Worm (Caenorhabditis elegans) whole organism, young adult: ENCODE results near the gene tag-322.

Experiments used
- B0035.1 ChIP-seq: sonication (generic microtip); optimal IDR thresholded peaks from 2 replicates; lab custom pipeline; 2016; ENCODE audit warnings: missing genetic modification characterization, mild to moderate bottlenecking, missing compliant biosample characterization, missing genotype, missing genetic modification reagents
- B0336.3 ChIP-seq: fragments of 200-800 bp; sonication (Bioruptor generic); IDR thresholded peaks from 2 replicates; pipeline ENCODE4 v1.3.6; 2022; ENCODE audit warnings: missing genetic modification characterization, missing compliant biosample characterization
- D2030.7 ChIP-seq: fragments of 200-800 bp; sonication (Bioruptor generic); IDR thresholded peaks from 2 replicates; pipeline ENCODE4 v1.3.6; 2022; ENCODE audit warnings: missing genetic modification reagents, missing genetic modification characterization, missing compliant biosample characterization
- F10E7.11 ChIP-seq: sonication (generic microtip); optimal IDR thresholded peaks from 2 replicates; lab custom pipeline; 2017; ENCODE audit warnings: mild to moderate bottlenecking, missing genetic modification characterization, moderate library complexity, missing compliant biosample characterization
- F49E8.2 ChIP-seq: sonication (generic microtip); optimal IDR thresholded peaks from 3 replicates; lab custom pipeline; 2017; ENCODE audit warnings: missing genetic modification characterization, mild to moderate bottlenecking, missing compliant biosample characterization, antibody characterized with exemption, moderate library complexity; ENCODE audit not compliant: insufficient read depth
- T26A5.8 ChIP-seq: sonication (generic microtip); optimal IDR thresholded peaks from 2 replicates; lab custom pipeline; 2016; ENCODE audit warnings: missing genetic modification characterization, missing compliant biosample characterization
- Y67H2A.10 ChIP-seq: fragments of 200-800 bp; sonication (Bioruptor generic); conservative IDR thresholded peaks from 2 replicates; pipeline ENCODE4 v1.3.6; 2022; ENCODE audit warnings: missing genetic modification reagents, missing genetic modification characterization, missing compliant biosample characterization
- Y79H2A.3 ChIP-seq: fragments of 200-800 bp; sonication (Bioruptor generic); conservative IDR thresholded peaks from 2 replicates; pipeline ENCODE4 v1.3.6; 2022; ENCODE audit warnings: missing genetic modification reagents, missing genetic modification characterization, missing compliant biosample characterization
- ZK185.1 ChIP-seq: sonication (generic microtip); optimal IDR thresholded peaks from 2 replicates; lab custom pipeline; 2016; ENCODE audit warnings: mild to moderate bottlenecking, missing genetic modification characterization, missing compliant biosample characterization; ENCODE audit not compliant: poor library complexity, severe bottlenecking
- aptf-2 ChIP-seq: fragments of 200-800 bp; sonication (Bioruptor generic); conservative IDR thresholded peaks from 2 replicates; pipeline ENCODE4 v1.3.6; 2022; ENCODE audit warnings: missing genetic modification reagents, missing genetic modification characterization, missing compliant biosample characterization
- attf-3 ChIP-seq: fragments of 200-800 bp; sonication (Bioruptor generic); conservative IDR thresholded peaks from 2 replicates; pipeline ENCODE4 v1.3.6; 2022; ENCODE audit warnings: missing genetic modification reagents, missing genetic modification characterization, missing compliant biosample characterization
- bed-1 ChIP-seq: fragments of 200-800 bp; sonication (Bioruptor generic); IDR thresholded peaks from 2 replicates; pipeline ENCODE4 v1.3.6; 2022; ENCODE audit warnings: missing genetic modification reagents, missing genetic modification characterization, missing compliant biosample characterization
- ccch-3 ChIP-seq: fragments of 200-800 bp; sonication (Bioruptor generic); optimal IDR thresholded peaks from 2 replicates; lab custom pipeline; 2018; ENCODE audit warnings: mild to moderate bottlenecking, missing genetic modification characterization, missing compliant biosample characterization
- cebp-2 ChIP-seq: fragments of 200-800 bp; sonication (Bioruptor generic); IDR thresholded peaks from 2 replicates; pipeline ENCODE4 v1.3.6; 2022; ENCODE audit warnings: missing genetic modification characterization, missing compliant biosample characterization
- ceh-58 ChIP-seq: fragments of 200-800 bp; sonication (Bioruptor generic); IDR thresholded peaks from 2 replicates; pipeline ENCODE4 v1.3.6; 2022; ENCODE audit warnings: missing genetic modification characterization, missing compliant biosample characterization
- ceh-79 ChIP-seq: sonication (generic microtip); optimal IDR thresholded peaks from 2 replicates; lab custom pipeline; 2017; ENCODE audit warnings: mild to moderate bottlenecking, missing genetic modification characterization, missing compliant biosample characterization
- ceh-91 ChIP-seq: fragments of 200-800 bp; sonication (Bioruptor generic); IDR thresholded peaks from 2 replicates; pipeline ENCODE4 v1.3.6; 2022; ENCODE audit warnings: missing genetic modification reagents, missing genetic modification characterization, missing compliant biosample characterization
- die-1 ChIP-seq: sonication (generic microtip); optimal IDR thresholded peaks from 2 replicates; lab custom pipeline; 2016; ENCODE audit warnings: missing genotype, mild to moderate bottlenecking, missing genetic modification characterization, missing compliant biosample characterization
- dpff-1 ChIP-seq: sonication (generic microtip); optimal IDR thresholded peaks from 2 replicates; lab custom pipeline; 2017; ENCODE audit warnings: mild to moderate bottlenecking, missing genetic modification characterization, missing compliant biosample characterization
- efl-1 ChIP-seq: fragments of 150-350 bp; optimal IDR thresholded peaks from 2 replicates; lab custom pipeline; 2014; ENCODE audit warnings: missing biosample characterization, missing genetic modification reagents, missing genetic modification characterization
- egl-44 ChIP-seq: fragments of 200-800 bp; sonication (Bioruptor generic); IDR thresholded peaks from 2 replicates; pipeline ENCODE4 v1.3.6; 2022; ENCODE audit warnings: missing genetic modification reagents, missing genetic modification characterization, missing compliant biosample characterization
- egrh-3 ChIP-seq: fragments of 200-800 bp; sonication (Bioruptor generic); IDR thresholded peaks from 2 replicates; pipeline ENCODE4 v1.3.6; 2022; ENCODE audit warnings: missing genetic modification reagents, missing genetic modification characterization, missing compliant biosample characterization
- fkh-3 ChIP-seq: sonication (generic microtip); optimal IDR thresholded peaks from 2 replicates; lab custom pipeline; 2016; ENCODE audit warnings: mild to moderate bottlenecking, missing genetic modification characterization, missing compliant biosample characterization
- gei-17 ChIP-seq: fragments of 200-800 bp; sonication (Bioruptor generic); optimal IDR thresholded peaks from 2 replicates; lab custom pipeline; 2018; ENCODE audit warnings: mild to moderate bottlenecking, missing genetic modification characterization, missing compliant biosample characterization
- him-1 ChIP-seq: sonication (generic microtip); optimal IDR thresholded peaks from 2 replicates; lab custom pipeline; 2016; ENCODE audit warnings: missing genotype, missing genetic modification reagents, missing genetic modification characterization, missing compliant biosample characterization
- hrde-1 ChIP-seq: sonication (generic microtip); optimal IDR thresholded peaks from 2 replicates; lab custom pipeline; 2016; ENCODE audit warnings: missing genetic modification characterization, mild to moderate bottlenecking, missing compliant biosample characterization, moderate library complexity, missing genotype, missing genetic modification reagents, borderline replicate concordance
- lag-1 ChIP-seq: fragments of 200-800 bp; sonication (Bioruptor generic); IDR thresholded peaks from 2 replicates; pipeline ENCODE4 v1.3.6; 2022; ENCODE audit warnings: missing genetic modification reagents, missing genetic modification characterization, missing compliant biosample characterization
- let-526 ChIP-seq: fragments of 200-800 bp; sonication (Bioruptor generic); IDR thresholded peaks from 2 replicates; pipeline ENCODE4 v1.3.6; 2022; ENCODE audit warnings: missing genetic modification reagents, missing genetic modification characterization, missing compliant biosample characterization
- lin-40 ChIP-seq: sonication (generic microtip); optimal IDR thresholded peaks from 2 replicates; lab custom pipeline; 2016; ENCODE audit warnings: missing genetic modification characterization, mild to moderate bottlenecking, missing compliant biosample characterization, missing genotype, missing genetic modification reagents
- lsy-27 ChIP-seq: sonication (generic microtip); optimal IDR thresholded peaks from 2 replicates; lab custom pipeline; 2017; ENCODE audit warnings: missing genetic modification characterization, mild to moderate bottlenecking, missing compliant biosample characterization, antibody characterized with exemption, missing genotype, borderline replicate concordance; ENCODE audit not compliant: insufficient read depth
- madf-3 ChIP-seq: fragments of 200-800 bp; sonication (Bioruptor generic); IDR thresholded peaks from 2 replicates; pipeline ENCODE4 v1.3.6; 2022; ENCODE audit warnings: missing genetic modification reagents, missing genetic modification characterization, missing compliant biosample characterization
- madf-8 ChIP-seq: fragments of 200-800 bp; sonication (Bioruptor generic); conservative IDR thresholded peaks from 2 replicates; pipeline ENCODE4 v1.3.6; 2022; ENCODE audit warnings: missing genetic modification reagents, missing genetic modification characterization, missing compliant biosample characterization
- mcd-1 ChIP-seq: fragments of 200-800 bp; sonication (Bioruptor generic); IDR thresholded peaks from 2 replicates; pipeline ENCODE4 v1.3.6; 2022; ENCODE audit warnings: missing genetic modification reagents, missing genetic modification characterization, missing compliant biosample characterization
- mes-4 ChIP-seq: sonication (generic microtip); optimal IDR thresholded peaks from 2 replicates; lab custom pipeline; 2016; ENCODE audit warnings: missing genotype, missing genetic modification characterization, missing compliant biosample characterization
- nfya-1 ChIP-seq: sonication (generic microtip); optimal IDR thresholded peaks from 2 replicates; lab custom pipeline; 2017; ENCODE audit warnings: antibody characterized with exemption, missing compliant biosample characterization, missing genetic modification characterization, borderline replicate concordance; ENCODE audit not compliant: insufficient read depth
- nhr-179 ChIP-seq: sonication (generic microtip); optimal IDR thresholded peaks from 2 replicates; lab custom pipeline; 2016; ENCODE audit warnings: mild to moderate bottlenecking, missing genetic modification characterization, missing compliant biosample characterization
- sdz-38 ChIP-seq: sonication (generic microtip); optimal IDR thresholded peaks from 2 replicates; lab custom pipeline; 2016; ENCODE audit warnings: missing genotype, missing genetic modification characterization, missing compliant biosample characterization
- snpc-3.4 ChIP-seq: sonication (generic microtip); optimal IDR thresholded peaks from 2 replicates; lab custom pipeline; 2017; ENCODE audit warnings: missing genetic modification characterization, mild to moderate bottlenecking, missing compliant biosample characterization, antibody characterized with exemption, moderate library complexity, missing genotype, missing genetic modification reagents
- sptf-2 ChIP-seq: fragments of 200-800 bp; sonication (Bioruptor generic); optimal IDR thresholded peaks from 2 replicates; lab custom pipeline; 2018; ENCODE audit warnings: mild to moderate bottlenecking, missing genetic modification characterization, missing compliant biosample characterization
- tbp1 ChIP-seq: fragments of 200-800 bp; sonication (Bioruptor generic); optimal IDR thresholded peaks from 2 replicates; lab custom pipeline; 2018; ENCODE audit warnings: mild to moderate bottlenecking, missing genetic modification characterization, missing compliant biosample characterization
- tbx-9 ChIP-seq: sonication (generic microtip); optimal IDR thresholded peaks from 2 replicates; lab custom pipeline; 2016; ENCODE audit warnings: borderline replicate concordance, missing genetic modification characterization, inconsistent platforms, missing compliant biosample characterization
- unc-130 ChIP-seq: sonication (generic microtip); optimal IDR thresholded peaks from 2 replicates; lab custom pipeline; 2016; ENCODE audit warnings: missing genetic modification reagents, missing genetic modification characterization, missing compliant biosample characterization
- zfh-2 ChIP-seq: fragments of 200-800 bp; sonication (Bioruptor generic); conservative IDR thresholded peaks from 2 replicates; pipeline ENCODE4 v1.3.6; 2022; ENCODE audit warnings: missing genetic modification reagents, missing genetic modification characterization, missing compliant biosample characterization
- ztf-22 ChIP-seq: fragments of 200-800 bp; sonication (Bioruptor generic); optimal IDR thresholded peaks from 2 replicates; lab custom pipeline; 2018; ENCODE audit warnings: mild to moderate bottlenecking, missing genetic modification characterization, moderate library complexity, missing compliant biosample characterization
- ztf-26 ChIP-seq: sonication (generic microtip); optimal IDR thresholded peaks from 2 replicates; lab custom pipeline; 2017; ENCODE audit warnings: missing genetic modification characterization, missing compliant biosample characterization
- ztf-28 ChIP-seq: fragments of 200-800 bp; sonication (Bioruptor generic); IDR thresholded peaks from 2 replicates; pipeline ENCODE4 v1.3.6; 2022; ENCODE audit warnings: missing genetic modification reagents, missing genetic modification characterization, missing compliant biosample characterization

tag-322 gene

DNA sequence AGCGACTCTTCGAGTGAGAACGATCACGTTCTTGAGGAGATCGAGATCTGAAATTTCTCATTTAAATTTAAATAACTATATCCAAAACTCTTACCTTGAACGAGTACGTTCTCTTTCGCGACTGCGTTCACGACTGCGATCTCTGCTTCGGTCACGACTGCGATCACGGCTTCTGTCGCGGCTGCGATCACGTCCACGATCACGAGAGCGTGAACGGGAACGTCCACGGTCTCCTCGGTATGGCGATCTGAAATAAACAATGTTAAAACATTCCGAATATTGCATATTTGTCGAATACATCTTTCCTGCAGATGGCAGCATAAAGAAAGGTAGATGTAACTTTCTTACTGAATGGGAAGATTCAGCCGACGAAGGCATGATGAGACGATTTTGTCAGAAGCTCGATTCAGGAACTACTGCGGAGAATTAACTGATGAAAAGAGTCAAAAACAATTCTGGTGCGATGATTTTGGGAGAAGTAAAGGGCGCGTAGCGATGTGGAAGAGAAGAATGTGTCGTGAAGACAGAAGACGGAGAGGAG lies 4.9 kb upstream of the tag-322 start:
- TF ChIP-seq mcd-1 (GFP tag; lab: Robert Waterston, UW), result peak; percentile 7; the same call in 1 of the 2 replicates
- TF ChIP-seq ztf-28 (GFP tag; lab: Robert Waterston, UW), result no peak
- TF ChIP-seq B0336.3 (GFP tag; lab: Robert Waterston, UW), result no peak
- no peak for TF ChIP-seq hrde-1 (tag; lab: Kevin White, UChicago)
- TF ChIP-seq mes-4 (tag; lab: Kevin White, UChicago), result no peak
- TF ChIP-seq madf-3 (GFP tag; lab: Robert Waterston, UW), result peak; percentile 57; the same call in 1 of the 2 replicates
- 0 out of 2 replicates have a peak, but pooled peaks have one; percentile 12 for TF ChIP-seq madf-8
- peak; percentile 36; the same call in 1 of the 2 replicates for TF ChIP-seq zfh-2 (GFP tag; lab: Robert Waterston, UW)
- no peak for TF ChIP-seq nfya-1
- TF ChIP-seq die-1 (tag; lab: Kevin White, UChicago), result no peak
- no peak for TF ChIP-seq attf-3 (GFP tag; lab: Robert Waterston, UW)
- TF ChIP-seq let-526 (GFP tag; lab: Robert Waterston, UW), result 0 out of 2 replicates have a peak, but pooled peaks have one; percentile 47
- TF ChIP-seq F49E8.2 (tag; lab: Kevin White, UChicago), result no peak
- no peak for TF ChIP-seq egrh-3 (GFP tag; lab: Robert Waterston, UW)
- TF ChIP-seq unc-130 (GFP tag; lab: Kevin White, UChicago), result no peak
- no peak for TF ChIP-seq snpc-3.4 (tag; lab: Kevin White, UChicago)
- no peak for TF ChIP-seq tbp1
- TF ChIP-seq efl-1 (GFP tag; lab: Kevin White, UChicago), result no peak
- TF ChIP-seq cebp-2 (GFP tag; lab: Robert Waterston, UW), result no peak
- TF ChIP-seq ceh-91 (GFP tag; lab: Robert Waterston, UW), result no peak
- TF ChIP-seq, all 124 proteins: peak for 5

DNA sequence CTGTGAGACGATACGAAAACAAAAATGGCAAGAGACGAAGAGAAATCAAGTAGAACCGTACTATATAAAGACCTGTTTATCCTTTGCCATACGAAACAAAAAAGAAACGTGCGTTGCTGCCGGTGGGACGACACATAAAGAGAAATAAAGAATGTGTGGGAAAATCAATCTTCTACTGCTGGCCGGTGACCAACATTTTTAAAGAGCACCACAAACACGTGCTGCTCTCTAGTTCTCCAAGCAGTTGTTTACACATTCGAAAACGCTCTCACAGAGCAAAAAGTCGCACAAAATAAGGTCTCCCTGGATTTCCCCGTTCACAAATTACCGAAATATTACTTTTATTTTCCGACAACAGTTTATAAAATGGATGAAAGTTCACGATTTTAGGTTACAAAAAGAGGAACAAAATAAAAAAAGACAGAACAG lies 4.2 kb upstream of the tag-322 start, which contains the start of gene imp-3:
Gene imp-3, minus strand, starts transcription at position 93 of the 429 bp plus-strand sequence.
- TF ChIP-seq ceh-58 (GFP tag; lab: Robert Waterston, UW), result 0 out of 2 replicates have a peak, but pooled peaks have one; percentile 10
- TF ChIP-seq Y79H2A.3 (GFP tag; lab: Robert Waterston, UW), result peak; percentile 81
- no peak for TF ChIP-seq bed-1 (GFP tag; lab: Robert Waterston, UW)
- peak; percentile 7 for TF ChIP-seq dpff-1 (tag; lab: Kevin White, UChicago)
- TF ChIP-seq D2030.7 (GFP tag; lab: Robert Waterston, UW), result no peak
- TF ChIP-seq lsy-27 (tag; lab: Kevin White, UChicago), result no peak
- no peak for TF ChIP-seq T26A5.8
- no peak for TF ChIP-seq nhr-179 (tag; lab: Kevin White, UChicago)
- no peak for TF ChIP-seq B0035.1 (tag; lab: Kevin White, UChicago)
- no peak for TF ChIP-seq sptf-2 (GFP tag; lab: Kevin White, UChicago)
- no peak for TF ChIP-seq ztf-22 (GFP tag; lab: Kevin White, UChicago)
- no peak for TF ChIP-seq sdz-38 (tag; lab: Kevin White, UChicago)
- TF ChIP-seq egl-44 (GFP tag; lab: Robert Waterston, UW), result 0 out of 2 replicates have a peak, but pooled peaks have one; percentile 48
- TF ChIP-seq him-1, result no peak
- no peak for TF ChIP-seq lag-1 (GFP tag; lab: Robert Waterston, UW)
- TF ChIP-seq lin-40 (tag; lab: Kevin White, UChicago), result peak; percentile 60
- TF ChIP-seq tbx-9 (tag; lab: Kevin White, UChicago), result peak; percentile 64
- peak; percentile 12 for TF ChIP-seq ZK185.1 (tag; lab: Kevin White, UChicago)
- peak; percentile 69 for TF ChIP-seq F10E7.11 (tag; lab: Kevin White, UChicago)
- 0 out of 2 replicates have a peak, but pooled peaks have one; percentile 40 for TF ChIP-seq madf-3 (GFP tag; lab: Robert Waterston, UW)
- TF ChIP-seq ceh-79 (tag; lab: Kevin White, UChicago), result peak; percentile 49
- no peak for TF ChIP-seq ztf-26 (tag; lab: Kevin White, UChicago)
- no peak for TF ChIP-seq ccch-3 (GFP tag; lab: Kevin White, UChicago)
- TF ChIP-seq attf-3 (GFP tag; lab: Robert Waterston, UW), result 0 out of 2 replicates have a peak, but pooled peaks have one; percentile 27
- TF ChIP-seq fkh-3 (tag; lab: Kevin White, UChicago), result no peak
- peak; percentile 1 for TF ChIP-seq gei-17
- no peak for TF ChIP-seq aptf-2 (GFP tag; lab: Robert Waterston, UW)
- TF ChIP-seq Y67H2A.10 (GFP tag; lab: Robert Waterston, UW), result peak; percentile 33
